Worm (Caenorhabditis elegans) whole organism, midembryonic: ENCODE results near the gene F56F11.4.

Experiments
- T22C8.4 ChIP-seq: fragments of 200-800 bp; sonication (Bioruptor generic); IDR thresholded peaks from 2 replicates; pipeline ENCODE4 v1.3.6; 2022; ENCODE audit warnings: missing genetic modification characterization, missing compliant biosample characterization
- cog-1 ChIP-seq: sonication (generic microtip); optimal IDR thresholded peaks from 2 replicates; lab custom pipeline; 2016; ENCODE audit warnings: missing genetic modification characterization, missing compliant biosample characterization
- flt-1 ChIP-seq: fragments of 200-800 bp; sonication (Bioruptor generic); IDR thresholded peaks from 2 replicates; pipeline ENCODE4 v1.3.6; 2022; ENCODE audit warnings: missing genetic modification characterization, missing compliant biosample characterization
- klf-2 ChIP-seq: fragments of 200-800 bp; sonication (Bioruptor generic); conservative IDR thresholded peaks from 2 replicates; pipeline ENCODE4 v1.3.6; 2022; ENCODE audit warnings: missing genetic modification reagents, missing genetic modification characterization, missing compliant biosample characterization
- ref-1 ChIP-seq: fragments of 200-800 bp; sonication (Bioruptor generic); conservative IDR thresholded peaks from 2 replicates; pipeline ENCODE4 v1.3.6; 2022; ENCODE audit warnings: missing genetic modification reagents, missing genetic modification characterization, missing compliant biosample characterization
- ztf-23 ChIP-seq: fragments of 200-800 bp; sonication (Bioruptor generic); IDR thresholded peaks from 2 replicates; pipeline ENCODE4 v1.3.6; 2022; ENCODE audit warnings: missing genetic modification reagents, missing genetic modification characterization, missing compliant biosample characterization
- ztf-29 ChIP-seq: fragments of 200-800 bp; sonication (Bioruptor generic); IDR thresholded peaks from 2 replicates; pipeline ENCODE4 v1.3.6; 2022; ENCODE audit warnings: missing genetic modification reagents, missing genetic modification characterization, missing compliant biosample characterization

ce11 chrIII:2866597-2866996 is 10.6 kb downstream of the F56F11.4 start:
- TF ChIP-seq ztf-29 (GFP tag; lab: Robert Waterston, UW) (no peak), cog-1 (tag; lab: Kevin White, UChicago) (no peak), T22C8.4 (no peak), flt-1 (GFP tag; lab: Robert Waterston, UW) (no peak), klf-2 (GFP tag; lab: Robert Waterston, UW) (no peak), ref-1 (no peak), ztf-23 (GFP tag; lab: Robert Waterston, UW) (no peak)
